Worm (Caenorhabditis elegans) whole organism, young adult: ENCODE results near the gene osm-1.

Experiments
- B0019.2 ChIP-seq: fragments of 200-800 bp; sonication (Bioruptor generic); conservative IDR thresholded peaks from 2 replicates; pipeline ENCODE4 v1.3.6; 2022; ENCODE audit warnings: missing genetic modification reagents, missing genetic modification characterization, missing compliant biosample characterization
- B0261.1 ChIP-seq: sonication (generic microtip); optimal IDR thresholded peaks from 2 replicates; lab custom pipeline; 2016; ENCODE audit warnings: mild to moderate bottlenecking, missing genetic modification characterization, moderate library complexity, missing compliant biosample characterization
- B0336.3 ChIP-seq: fragments of 200-800 bp; sonication (Bioruptor generic); IDR thresholded peaks from 2 replicates; pipeline ENCODE4 v1.3.6; 2022; ENCODE audit warnings: missing genetic modification characterization, missing compliant biosample characterization
- F10E7.11 ChIP-seq: sonication (generic microtip); optimal IDR thresholded peaks from 2 replicates; lab custom pipeline; 2017; ENCODE audit warnings: mild to moderate bottlenecking, missing genetic modification characterization, moderate library complexity, missing compliant biosample characterization
- F39B2.1 ChIP-seq: fragments of 200-800 bp; sonication (Bioruptor generic); IDR thresholded peaks from 2 replicates; pipeline ENCODE4 v1.3.6; 2022; ENCODE audit warnings: missing genetic modification reagents, missing genetic modification characterization, missing compliant biosample characterization
- T07F8.4 ChIP-seq: sonication (generic microtip); optimal IDR thresholded peaks from 2 replicates; lab custom pipeline; 2016; ENCODE audit warnings: mild to moderate bottlenecking, missing genetic modification characterization, moderate library complexity, missing compliant biosample characterization
- akir-1 ChIP-seq: fragments of 200-800 bp; sonication (Bioruptor generic); optimal IDR thresholded peaks from 2 replicates; lab custom pipeline; 2018; ENCODE audit warnings: mild to moderate bottlenecking, missing genetic modification characterization, moderate library complexity, missing compliant biosample characterization
- atf-7 ChIP-seq: sonication (generic microtip); optimal IDR thresholded peaks from 2 replicates; lab custom pipeline; 2017; ENCODE audit warnings: mild to moderate bottlenecking, missing genetic modification characterization, missing compliant biosample characterization
- attf-6 ChIP-seq: fragments of 200-800 bp; sonication (Bioruptor generic); IDR thresholded peaks from 2 replicates; pipeline ENCODE4 v1.3.6; 2022; ENCODE audit warnings: missing genetic modification reagents, missing genetic modification characterization, missing compliant biosample characterization
- bed-1 ChIP-seq: fragments of 200-800 bp; sonication (Bioruptor generic); IDR thresholded peaks from 2 replicates; pipeline ENCODE4 v1.3.6; 2022; ENCODE audit warnings: missing genetic modification reagents, missing genetic modification characterization, missing compliant biosample characterization
- ccch-3 ChIP-seq: fragments of 200-800 bp; sonication (Bioruptor generic); optimal IDR thresholded peaks from 2 replicates; lab custom pipeline; 2018; ENCODE audit warnings: mild to moderate bottlenecking, missing genetic modification characterization, missing compliant biosample characterization
- ceh-40 ChIP-seq: fragments of 200-800 bp; sonication (Bioruptor generic); IDR thresholded peaks from 2 replicates; pipeline ENCODE4 v1.3.6; 2022; ENCODE audit warnings: missing genetic modification characterization, missing compliant biosample characterization
- dox-1 ChIP-seq: fragments of 200-800 bp; sonication (Bioruptor generic); IDR thresholded peaks from 2 replicates; pipeline ENCODE4 v1.3.6; 2022; ENCODE audit warnings: missing genetic modification reagents, missing genetic modification characterization, missing compliant biosample characterization
- efl-1 ChIP-seq: fragments of 150-350 bp; optimal IDR thresholded peaks from 2 replicates; lab custom pipeline; 2014; ENCODE audit warnings: missing biosample characterization, missing genetic modification reagents, missing genetic modification characterization
- egl-44 ChIP-seq: fragments of 200-800 bp; sonication (Bioruptor generic); IDR thresholded peaks from 2 replicates; pipeline ENCODE4 v1.3.6; 2022; ENCODE audit warnings: missing genetic modification reagents, missing genetic modification characterization, missing compliant biosample characterization
- ekl-4 ChIP-seq: fragments of 200-800 bp; sonication (Bioruptor generic); IDR thresholded peaks from 2 replicates; pipeline ENCODE4 v1.3.6; 2022; ENCODE audit warnings: missing genetic modification reagents, missing genetic modification characterization, missing compliant biosample characterization
- him-1 ChIP-seq: sonication (generic microtip); optimal IDR thresholded peaks from 2 replicates; lab custom pipeline; 2016; ENCODE audit warnings: missing genotype, missing genetic modification reagents, missing genetic modification characterization, missing compliant biosample characterization
- hmg-1.2 ChIP-seq: fragments of 200-800 bp; sonication (Bioruptor generic); IDR thresholded peaks from 2 replicates; pipeline ENCODE4 v1.3.6; 2022; ENCODE audit warnings: missing genetic modification reagents, missing genetic modification characterization, missing compliant biosample characterization
- lag-1 ChIP-seq: fragments of 200-800 bp; sonication (Bioruptor generic); IDR thresholded peaks from 2 replicates; pipeline ENCODE4 v1.3.6; 2022; ENCODE audit warnings: missing genetic modification reagents, missing genetic modification characterization, missing compliant biosample characterization
- let-526 ChIP-seq: fragments of 200-800 bp; sonication (Bioruptor generic); IDR thresholded peaks from 2 replicates; pipeline ENCODE4 v1.3.6; 2022; ENCODE audit warnings: missing genetic modification reagents, missing genetic modification characterization, missing compliant biosample characterization
- lin-26 ChIP-seq: fragments of 200-800 bp; sonication (Bioruptor generic); IDR thresholded peaks from 2 replicates; pipeline ENCODE4 v1.3.6; 2022; ENCODE audit warnings: missing genetic modification reagents, missing genetic modification characterization, missing compliant biosample characterization
- mel-28 ChIP-seq: sonication (generic microtip); optimal IDR thresholded peaks from 2 replicates; lab custom pipeline; 2016; ENCODE audit warnings: borderline replicate concordance, mild to moderate bottlenecking, missing genetic modification characterization, missing compliant biosample characterization
- nfya-2 ChIP-seq: fragments of 200-800 bp; sonication (Bioruptor generic); IDR thresholded peaks from 2 replicates; pipeline ENCODE4 v1.3.6; 2022; ENCODE audit warnings: missing genetic modification reagents, missing genetic modification characterization, missing compliant biosample characterization
- nhr-27 ChIP-seq: fragments of 200-800 bp; sonication (Bioruptor generic); optimal IDR thresholded peaks from 2 replicates; lab custom pipeline; 2018; ENCODE audit warnings: mild to moderate bottlenecking, missing genetic modification characterization, moderate library complexity, missing compliant biosample characterization
- nhr-90 ChIP-seq: sonication (generic microtip); optimal IDR thresholded peaks from 2 replicates; lab custom pipeline; 2016; ENCODE audit warnings: missing genotype, mild to moderate bottlenecking, missing genetic modification characterization, missing compliant biosample characterization
- pbrm-1 ChIP-seq: fragments of 200-800 bp; sonication (Bioruptor generic); IDR thresholded peaks from 2 replicates; pipeline ENCODE4 v1.3.6; 2022; ENCODE audit warnings: missing genetic modification reagents, missing genetic modification characterization, missing compliant biosample characterization
- rcor-1 ChIP-seq: fragments of 200-800 bp; sonication (Bioruptor generic); IDR thresholded peaks from 2 replicates; pipeline ENCODE4 v1.3.6; 2022; ENCODE audit warnings: missing genetic modification reagents, missing genetic modification characterization, missing compliant biosample characterization
- repo-1 ChIP-seq: sonication (generic microtip); optimal IDR thresholded peaks from 2 replicates; lab custom pipeline; 2017; ENCODE audit warnings: mild to moderate bottlenecking, missing genetic modification characterization, missing compliant biosample characterization
- sea-2 ChIP-seq: fragments of 200-800 bp; sonication (Bioruptor generic); IDR thresholded peaks from 2 replicates; pipeline ENCODE4 v1.3.6; 2022; ENCODE audit warnings: missing genetic modification characterization, missing compliant biosample characterization
- snpc-1.1 ChIP-seq: sonication (generic microtip); optimal IDR thresholded peaks from 2 replicates; lab custom pipeline; 2017; ENCODE audit warnings: missing genetic modification characterization, mild to moderate bottlenecking, missing compliant biosample characterization, antibody characterized with exemption, moderate library complexity, missing genotype, missing genetic modification reagents; ENCODE audit not compliant: insufficient read depth
- snpc-1.3 ChIP-seq: sonication (generic microtip); optimal IDR thresholded peaks from 2 replicates; lab custom pipeline; 2017; ENCODE audit warnings: missing genetic modification characterization, mild to moderate bottlenecking, missing compliant biosample characterization, antibody characterized with exemption, moderate library complexity, missing genotype, missing genetic modification reagents; ENCODE audit not compliant: insufficient read depth
- snpc-3.4 ChIP-seq: sonication (generic microtip); optimal IDR thresholded peaks from 2 replicates; lab custom pipeline; 2017; ENCODE audit warnings: missing genetic modification characterization, mild to moderate bottlenecking, missing compliant biosample characterization, antibody characterized with exemption, moderate library complexity, missing genotype, missing genetic modification reagents
- snpc-4 ChIP-seq, 5 experiments: fragments of 150-350 bp in 1 of 5; sonication (generic microtip) in 4 of 5; optimal IDR thresholded peaks; 2 replicates each; lab custom pipeline; 2014 to 2018; ENCODE audit warnings: missing genetic modification characterization in 5 of 5, missing biosample characterization in 3 of 5, antibody characterized with exemption in 2 of 5, mild to moderate bottlenecking in 2 of 5, missing compliant biosample characterization in 2 of 5, missing genotype in 2 of 5, moderate library complexity in 2 of 5, missing genetic modification reagents in 1 of 5
- somi-1 ChIP-seq: fragments of 200-800 bp; sonication (Bioruptor generic); optimal IDR thresholded peaks from 2 replicates; lab custom pipeline; 2018; ENCODE audit warnings: mild to moderate bottlenecking, missing genetic modification characterization, missing compliant biosample characterization
- sptf-2 ChIP-seq: fragments of 200-800 bp; sonication (Bioruptor generic); optimal IDR thresholded peaks from 2 replicates; lab custom pipeline; 2018; ENCODE audit warnings: mild to moderate bottlenecking, missing genetic modification characterization, missing compliant biosample characterization
- tbp1 ChIP-seq: fragments of 200-800 bp; sonication (Bioruptor generic); optimal IDR thresholded peaks from 2 replicates; lab custom pipeline; 2018; ENCODE audit warnings: mild to moderate bottlenecking, missing genetic modification characterization, missing compliant biosample characterization
- tbx-9 ChIP-seq: sonication (generic microtip); optimal IDR thresholded peaks from 2 replicates; lab custom pipeline; 2016; ENCODE audit warnings: borderline replicate concordance, missing genetic modification characterization, inconsistent platforms, missing compliant biosample characterization
- unc-130 ChIP-seq: sonication (generic microtip); optimal IDR thresholded peaks from 2 replicates; lab custom pipeline; 2016; ENCODE audit warnings: missing genetic modification reagents, missing genetic modification characterization, missing compliant biosample characterization
- xnd-1 ChIP-seq: sonication (generic microtip); optimal IDR thresholded peaks from 2 replicates; lab custom pipeline; 2016; ENCODE audit warnings: missing genotype, missing genetic modification reagents, missing genetic modification characterization, missing compliant biosample characterization
- zfh-2 ChIP-seq: fragments of 200-800 bp; sonication (Bioruptor generic); conservative IDR thresholded peaks from 2 replicates; pipeline ENCODE4 v1.3.6; 2022; ENCODE audit warnings: missing genetic modification reagents, missing genetic modification characterization, missing compliant biosample characterization
- ztf-22 ChIP-seq: fragments of 200-800 bp; sonication (Bioruptor generic); optimal IDR thresholded peaks from 2 replicates; lab custom pipeline; 2018; ENCODE audit warnings: mild to moderate bottlenecking, missing genetic modification characterization, moderate library complexity, missing compliant biosample characterization
- ztf-25 ChIP-seq: fragments of 200-800 bp; sonication (Bioruptor generic); IDR thresholded peaks from 2 replicates; pipeline ENCODE4 v1.3.6; 2022; ENCODE audit warnings: missing genetic modification reagents, missing genetic modification characterization, missing compliant biosample characterization

The osm-1 gene

DNA sequence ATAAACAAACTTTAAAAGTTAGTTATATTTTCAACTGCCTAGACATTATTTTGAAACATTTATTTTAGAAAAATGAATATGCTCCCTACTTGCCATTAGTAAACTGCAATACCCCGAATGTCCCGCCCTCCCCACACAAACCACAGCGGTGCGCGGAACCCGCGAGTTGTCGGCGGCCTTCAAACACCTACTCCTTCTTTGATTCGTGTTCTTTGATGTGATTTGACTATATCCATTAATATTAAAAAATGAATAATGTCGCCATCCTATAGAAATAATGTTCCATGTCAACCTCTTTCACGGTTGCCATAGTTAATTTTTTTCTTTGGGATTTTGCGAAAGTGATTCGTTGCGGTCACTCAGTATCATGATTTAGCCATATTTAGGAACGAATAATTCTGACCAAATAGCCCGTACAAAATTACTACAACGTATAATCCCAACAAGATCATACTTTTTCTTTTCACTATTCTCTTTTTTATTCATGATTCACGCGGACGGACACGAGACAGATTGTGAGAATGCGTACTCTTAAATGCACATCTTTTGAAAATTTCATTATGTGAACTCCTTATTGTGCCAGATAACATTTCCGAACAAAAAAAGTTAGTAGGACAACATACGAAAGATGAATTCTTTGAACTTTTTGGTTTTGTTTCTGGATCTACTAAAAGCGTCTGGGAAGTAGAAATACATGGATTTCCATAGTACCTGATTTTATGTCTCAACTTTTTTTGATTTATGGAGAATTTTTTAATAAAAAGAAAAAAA, 24.2 kb downstream of the osm-1 start (continued):
- TF ChIP-seq sea-2 (GFP tag; lab: Robert Waterston, UW), result no peak
- no peak for TF ChIP-seq ztf-25
- no peak for TF ChIP-seq somi-1
- peak; percentile 89 for TF ChIP-seq hmg-1.2 (GFP tag; lab: Robert Waterston, UW)
- TF ChIP-seq ccch-3 (GFP tag; lab: Kevin White, UChicago), result no peak
- TF ChIP-seq tbx-9 (tag; lab: Kevin White, UChicago), result no peak
- TF ChIP-seq nhr-90 (tag; lab: Kevin White, UChicago), result no peak
- no peak for TF ChIP-seq B0019.2 (GFP tag; lab: Robert Waterston, UW)
- no peak for TF ChIP-seq dox-1 (GFP tag; lab: Robert Waterston, UW)
- no peak for TF ChIP-seq bed-1 (GFP tag; lab: Robert Waterston, UW)
- no peak for TF ChIP-seq efl-1 (GFP tag; lab: Kevin White, UChicago)
- no peak for TF ChIP-seq let-526 (GFP tag; lab: Robert Waterston, UW)
- no peak for TF ChIP-seq repo-1 (tag; lab: Kevin White, UChicago)
- TF ChIP-seq unc-130 (GFP tag; lab: Kevin White, UChicago), result no peak
- TF ChIP-seq him-1, result peak; percentile 81
- TF ChIP-seq nhr-27 (tag; lab: Kevin White, UChicago), result no peak
- TF ChIP-seq xnd-1 (tag; lab: Kevin White, UChicago), result no peak

DNA sequence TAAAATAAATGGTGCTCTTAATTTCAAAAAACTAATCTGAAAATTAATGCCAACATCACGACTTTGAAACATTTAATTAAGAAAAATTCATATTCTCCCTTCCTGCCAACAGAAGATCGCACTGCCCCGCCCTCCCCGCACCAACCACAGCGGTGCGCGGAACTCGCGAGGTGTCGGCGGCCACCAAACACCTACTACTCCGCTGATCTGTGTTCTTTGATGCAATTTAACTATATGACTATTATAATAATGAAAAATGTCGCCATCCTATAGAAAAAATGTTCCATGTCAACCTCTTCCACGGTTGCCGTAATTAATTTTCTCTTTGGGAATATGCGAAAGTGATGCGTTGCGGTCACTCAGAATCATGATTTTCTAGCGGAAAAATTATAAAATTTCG, 25.3 kb downstream of the osm-1 start:
- TF ChIP-seq snpc-4 (GFP tag; optimal IDR thresholded peaks at IDR 0.05; lab: Kevin White, UChicago) (peak; percentile 94), snpc-4 (tag; optimal IDR thresholded peaks at IDR 0.05; lab: Kevin White, UChicago) (peak; percentile 63 to 96 (median 90)), hmg-1.2 (GFP tag; lab: Robert Waterston, UW) (peak; percentile 62), tbp1 (GFP tag; lab: Kevin White, UChicago) (peak; percentile 43), lin-26 (GFP tag; lab: Robert Waterston, UW) (no peak; the same call in 1 of the 2 replicates), attf-6 (peak; percentile 59; the same call in 1 of the 2 replicates), snpc-1.1 (tag; lab: Kevin White, UChicago) (peak; percentile 94), T07F8.4 (no peak), snpc-3.4 (tag; lab: Kevin White, UChicago) (peak; percentile 92), lag-1 (no peak), snpc-1.3 (peak; percentile 78)

DNA sequence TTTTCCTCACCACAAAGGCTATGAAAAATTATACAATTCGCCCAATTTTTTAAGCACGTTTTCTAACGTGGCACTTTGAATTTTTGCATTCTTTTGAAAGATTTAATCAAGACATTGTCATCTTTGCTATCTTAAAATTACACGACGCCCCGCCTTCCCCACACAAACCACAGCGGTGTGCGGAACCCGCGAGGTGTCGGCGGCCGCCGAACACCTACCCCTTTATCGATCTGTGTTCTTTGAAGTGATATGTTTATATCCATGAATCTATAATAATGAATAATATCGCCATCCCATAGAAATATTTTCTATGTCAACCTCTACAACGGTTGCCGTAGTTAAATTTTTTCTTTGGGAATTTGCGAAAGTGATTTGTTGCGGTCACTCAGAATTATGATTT, 25.9 kb downstream of the osm-1 start:
- TF ChIP-seq ceh-40 (no peak), zfh-2 (no peak), nfya-2 (GFP tag; lab: Robert Waterston, UW) (no peak), snpc-3.4 (tag; lab: Kevin White, UChicago) (peak; percentile 89), lin-26 (GFP tag; lab: Robert Waterston, UW) (no peak), snpc-1.1 (tag; lab: Kevin White, UChicago) (peak; percentile 91), egl-44 (GFP tag; lab: Robert Waterston, UW) (no peak), ekl-4 (GFP tag; lab: Robert Waterston, UW) (0 out of 2 replicates have a peak, but pooled peaks have one; percentile 10), rcor-1 (GFP tag; lab: Robert Waterston, UW) (0 out of 2 replicates have a peak, but pooled peaks have one; percentile 9), snpc-4 (GFP tag; optimal IDR thresholded peaks at IDR 0.05; lab: Kevin White, UChicago) (peak; percentile 92), snpc-4 (tag; optimal IDR thresholded peaks at IDR 0.05; lab: Kevin White, UChicago) (peak; percentile 88 to 97 (median 92)), him-1 (peak; percentile 47), hmg-1.2 (GFP tag; lab: Robert Waterston, UW) (peak; percentile 68; the same call in 1 of the 2 replicates), ccch-3 (GFP tag; lab: Kevin White, UChicago) (no peak), mel-28 (tag; lab: Kevin White, UChicago) (no peak), akir-1 (GFP tag; lab: Kevin White, UChicago) (no peak), atf-7 (tag; lab: Kevin White, UChicago) (no peak), B0261.1 (tag; lab: Kevin White, UChicago) (no peak), sptf-2 (GFP tag; lab: Kevin White, UChicago) (no peak), bed-1 (GFP tag; lab: Robert Waterston, UW) (no peak), F10E7.11 (tag; lab: Kevin White, UChicago) (no peak), B0336.3 (GFP tag; lab: Robert Waterston, UW) (no peak), dox-1 (GFP tag; lab: Robert Waterston, UW) (no peak), ztf-22 (no peak), F39B2.1 (no peak), pbrm-1 (peak; percentile 25; the same call in 1 of the 2 replicates)
